Worm (Caenorhabditis elegans) whole organism, L2 larva: ENCODE results near the gene dmd-5.

ENCODE experiments used
- aly-2 ChIP-seq: fragments of 150-350 bp; optimal IDR thresholded peaks from 2 replicates; lab custom pipeline; 2014; ENCODE audit warnings: missing biosample characterization, missing genetic modification characterization
- ceh-82 ChIP-seq: fragments of 150-350 bp; optimal IDR thresholded peaks from 2 replicates; lab custom pipeline; 2014; ENCODE audit warnings: missing biosample characterization, missing genetic modification characterization
- skn-1 ChIP-seq: sonication (generic microtip); optimal IDR thresholded peaks from 2 replicates; lab custom pipeline; 2017; ENCODE audit warnings: missing biosample characterization, missing genetic modification characterization
- snpc-4 ChIP-seq: fragments of 150-350 bp; optimal IDR thresholded peaks from 2 replicates; lab custom pipeline; 2014; ENCODE audit warnings: missing biosample characterization, missing genetic modification characterization
- unc-62 ChIP-seq: fragments of 150-350 bp; optimal IDR thresholded peaks from 2 replicates; lab custom pipeline; 2014; ENCODE audit warnings: missing biosample characterization, missing genetic modification reagents, missing genetic modification characterization

ce11 chrII:5774879-5775278, 859 bp upstream of the dmd-5 start:
- TF ChIP-seq skn-1 (no peak), aly-2 (no peak), ceh-82 (no peak), snpc-4 (tag; lab: Kevin White, UChicago) (no peak), unc-62 (GFP tag; lab: Kevin White, UChicago) (no peak)
